Worm (Caenorhabditis elegans): ENCODE results near the gene srh-23.
A peak's percentile ranks its signal among the peaks of the same experiment; 100 is the strongest.

- no peak for TF ChIP-seq fos-1 (tag; optimal IDR thresholded peaks at IDR 0.05)
- TF ChIP-seq mxl-2 (GFP tag; conservative IDR thresholded peaks at IDR 0.05), result no peak
- peak; percentile 58 for TF ChIP-seq nhr-77 (tag; optimal IDR thresholded peaks at IDR 0.05)
These were observed 31.4 kb upstream of the srh-23 start, which contains the start of gene ugt-12 for ce11 chrV:4889477-4889876.
